Worm (Caenorhabditis elegans): ENCODE results near the gene clec-213.

DNA sequence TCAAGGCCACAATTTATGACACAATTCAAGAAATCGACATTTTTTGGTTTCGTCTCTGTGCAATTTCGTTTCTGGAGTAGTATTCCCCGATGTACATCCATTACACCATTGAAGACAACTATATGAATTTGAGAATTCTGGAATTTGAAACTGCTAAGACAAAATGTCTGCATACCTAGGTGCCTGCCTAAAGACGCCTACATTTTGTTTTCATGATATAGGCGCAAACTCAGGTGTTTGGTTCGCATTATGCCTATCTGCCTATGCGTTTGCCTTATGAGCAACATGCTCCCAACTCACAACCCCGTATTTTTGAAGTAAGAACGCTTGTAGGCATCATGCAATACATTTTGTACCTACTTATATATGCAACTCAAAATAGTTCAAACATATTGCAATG, 34.0 kb upstream of the clec-213 start, which contains the start of gene F19F10.14:
- TF ChIP-seq him-1 (tag; optimal IDR thresholded peaks at IDR 0.05) (no peak), W03F9.2 (tag; optimal IDR thresholded peaks at IDR 0.05) (no peak), dao-5 (tag; optimal IDR thresholded peaks at IDR 0.05) (no peak)
